Fruit fly (Drosophila melanogaster): ENCODE measurements around the gene Cht6.

- TF ChIP-seq CG13204 (GFP tag; optimal IDR thresholded peaks at IDR 0.05) (no peak), CG8159 (tag; optimal IDR thresholded peaks at IDR 0.05) (no peak), CG15710 (tag; optimal IDR thresholded peaks at IDR 0.05) (no peak), Pif1A (GFP tag; optimal IDR thresholded peaks at IDR 0.05) (no peak), EcR (GFP tag; optimal IDR thresholded peaks at IDR 0.05) (no peak), CG10348 (GFP tag; IDR thresholded peaks at IDR 0.05) (no peak), rn (GFP tag; IDR thresholded peaks at IDR 0.05) (no peak), CG9948 (tag; optimal IDR thresholded peaks at IDR 0.05) (no peak), CG17806 (tag; optimal IDR thresholded peaks at IDR 0.05) (no peak), Ets98B (GFP tag; IDR thresholded peaks at IDR 0.05) (no peak), CG32121 (GFP tag; IDR thresholded peaks at IDR 0.05) (no peak)
Measured at dm6 chrX:10029730-10030129, 13.1 kb downstream of the Cht6 start.
